Fruit fly (Drosophila melanogaster) whole organism, embryonic: ENCODE results near the gene CG7379.

Experiments used
- Atf-2 ChIP-seq: fragments of 200-800 bp; sonication (Bioruptor generic); optimal IDR thresholded peaks from 2 replicates; lab custom pipeline; 2016; ENCODE audit warnings: missing biosample characterization, missing genetic modification characterization
- Atf6 ChIP-seq: fragments of 200-800 bp; sonication (Bioruptor generic); IDR thresholded peaks from 2 replicates; pipeline ENCODE4 v1.3.6; 2022; ENCODE audit warnings: missing biosample characterization, missing genetic modification characterization
- CG10462 ChIP-seq: fragments of 200-800 bp; sonication (Bioruptor generic); optimal IDR thresholded peaks from 2 replicates; lab custom pipeline; 2016; ENCODE audit warnings: missing biosample characterization, missing genetic modification characterization
- CG13287 ChIP-seq: fragments of 200-800 bp; sonication (Bioruptor generic); IDR thresholded peaks from 2 replicates; pipeline ENCODE4 v1.3.6; 2022; ENCODE audit warnings: missing biosample characterization, missing genetic modification characterization; ENCODE audit not compliant: partially characterized antibody
- CG13424 ChIP-seq: fragments of 200-800 bp; sonication (Bioruptor generic); optimal IDR thresholded peaks from 2 replicates; lab custom pipeline; 2019; ENCODE audit warnings: missing biosample characterization, mild to moderate bottlenecking, missing genetic modification characterization, moderate library complexity
- CG14710 ChIP-seq: fragments of 200-800 bp; sonication (Bioruptor generic); optimal IDR thresholded peaks from 3 replicates; lab custom pipeline; 2019; ENCODE audit warnings: missing biosample characterization, mild to moderate bottlenecking, missing genetic modification characterization, moderate library complexity
- CG15479 ChIP-seq: fragments of 200-800 bp; sonication (Bioruptor generic); optimal IDR thresholded peaks from 3 replicates; lab custom pipeline; 2019; ENCODE audit warnings: missing biosample characterization, mild to moderate bottlenecking, missing genetic modification characterization, moderate library complexity
- CG17361 ChIP-seq: fragments of 200-800 bp; sonication (Bioruptor generic); IDR thresholded peaks from 3 replicates; pipeline ENCODE4 v1.3.6; 2022; ENCODE audit warnings: missing biosample characterization, missing genetic modification characterization
- CG18764 ChIP-seq: fragments of 200-800 bp; sonication (Bioruptor generic); optimal IDR thresholded peaks from 3 replicates; lab custom pipeline; 2016; ENCODE audit warnings: missing biosample characterization, missing genetic modification characterization
- CG2116 ChIP-seq: fragments of 200-800 bp; sonication (Bioruptor generic); optimal IDR thresholded peaks from 3 replicates; lab custom pipeline; 2018; ENCODE audit warnings: missing biosample characterization, mild to moderate bottlenecking, missing genetic modification characterization
- CG30020 ChIP-seq: fragments of 200-800 bp; optimal IDR thresholded peaks from 2 replicates; lab custom pipeline; 2019; ENCODE audit warnings: missing biosample characterization, mild to moderate bottlenecking, missing genetic modification characterization, moderate library complexity
- CG31224 ChIP-seq: fragments of 200-800 bp; sonication (Bioruptor generic); IDR thresholded peaks from 2 replicates; pipeline ENCODE4 v1.3.6; 2022; ENCODE audit warnings: missing biosample characterization, missing genetic modification characterization
- CG31441 ChIP-seq: fragments of 200-800 bp; sonication (Bioruptor generic); IDR thresholded peaks from 2 replicates; pipeline ENCODE4 v1.3.6; 2022; ENCODE audit warnings: missing biosample characterization, missing genetic modification characterization
- CG3407 ChIP-seq: fragments of 200-800 bp; sonication (Bioruptor generic); optimal IDR thresholded peaks from 2 replicates; lab custom pipeline; 2018; ENCODE audit warnings: missing biosample characterization, mild to moderate bottlenecking, missing genetic modification characterization
- CG3995 ChIP-seq: fragments of 200-800 bp; sonication (Bioruptor generic); optimal IDR thresholded peaks from 3 replicates; lab custom pipeline; 2016; ENCODE audit warnings: missing biosample characterization, missing genetic modification characterization
- CG42726 ChIP-seq: fragments of 200-800 bp; sonication (Bioruptor generic); IDR thresholded peaks from 2 replicates; pipeline ENCODE4 v1.3.6; 2022; ENCODE audit warnings: missing biosample characterization, missing genetic modification characterization; ENCODE audit not compliant: partially characterized antibody
- CG5953 ChIP-seq: fragments of 200-800 bp; sonication (Bioruptor generic); IDR thresholded peaks from 2 replicates; pipeline ENCODE4 v1.3.6; 2022; ENCODE audit warnings: missing biosample characterization, missing genetic modification characterization
- CG6254 ChIP-seq: fragments of 200-800 bp; sonication (Bioruptor generic); optimal IDR thresholded peaks from 3 replicates; lab custom pipeline; 2017; ENCODE audit warnings: mild to moderate bottlenecking, missing biosample characterization, missing genetic modification reagents, missing genetic modification characterization
- CG9817 ChIP-seq: fragments of 200-800 bp; sonication (Bioruptor generic); optimal IDR thresholded peaks from 2 replicates; lab custom pipeline; 2018; ENCODE audit warnings: missing biosample characterization, mild to moderate bottlenecking, missing genetic modification characterization, moderate library complexity
- CG9876 ChIP-seq: fragments of 200-800 bp; sonication (Bioruptor generic); optimal IDR thresholded peaks from 2 replicates; lab custom pipeline; 2016; ENCODE audit warnings: missing biosample characterization, missing genetic modification characterization
- Dbx ChIP-seq: fragments of 200-800 bp; sonication (Bioruptor generic); IDR thresholded peaks from 3 replicates; pipeline ENCODE4 v1.3.6; 2022; ENCODE audit warnings: missing biosample characterization, missing genetic modification characterization
- E2f1 ChIP-seq: fragments of 200-800 bp; sonication (Bioruptor generic); IDR thresholded peaks from 2 replicates; pipeline ENCODE4 v1.3.6; 2022; ENCODE audit warnings: missing biosample characterization, missing genetic modification characterization
- E2f2 ChIP-seq: fragments of 200-800 bp; sonication (Bioruptor generic); IDR thresholded peaks from 2 replicates; pipeline ENCODE4 v1.3.6; 2022; ENCODE audit warnings: missing biosample characterization, missing genetic modification characterization
- ERR ChIP-seq: fragments of 200-800 bp; sonication (Bioruptor generic); optimal IDR thresholded peaks from 2 replicates; lab custom pipeline; 2016; ENCODE audit warnings: missing biosample characterization, missing genetic modification characterization
- Ets97D ChIP-seq: fragments of 200-800 bp; sonication (Bioruptor generic); optimal IDR thresholded peaks from 3 replicates; lab custom pipeline; 2016; ENCODE audit warnings: missing biosample characterization, missing genetic modification characterization
- Fer1 ChIP-seq: fragments of 200-800 bp; sonication (Bioruptor generic); optimal IDR thresholded peaks from 2 replicates; lab custom pipeline; 2017; ENCODE audit warnings: missing biosample characterization, mild to moderate bottlenecking, missing genetic modification characterization
- HHEX ChIP-seq: fragments of 200-800 bp; sonication (Bioruptor generic); optimal IDR thresholded peaks from 3 replicates; lab custom pipeline; 2017; ENCODE audit warnings: missing biosample characterization, mild to moderate bottlenecking, missing genetic modification characterization, missing genetic modification reagents
- HmgZ ChIP-seq: fragments of 200-800 bp; sonication (Bioruptor generic); optimal IDR thresholded peaks from 2 replicates; lab custom pipeline; 2018; ENCODE audit warnings: missing biosample characterization, mild to moderate bottlenecking, missing genetic modification characterization
- Lim3 ChIP-seq: fragments of 200-800 bp; sonication (Bioruptor generic); IDR thresholded peaks from 2 replicates; pipeline ENCODE4 v1.3.6; 2022; ENCODE audit warnings: missing biosample characterization, missing genetic modification characterization
- MBD-R2 ChIP-seq: fragments of 200-800 bp; sonication (Bioruptor generic); IDR thresholded peaks from 2 replicates; pipeline ENCODE4 v1.3.6; 2022; ENCODE audit warnings: missing biosample characterization, missing genetic modification characterization
- Med ChIP-seq: fragments of 200-800 bp; sonication (Bioruptor generic); peaks from one replicate; lab custom pipeline; 2016; ENCODE audit warnings: missing biosample characterization, missing genetic modification characterization, mild to moderate bottlenecking, inconsistent platforms, moderate library complexity
- NC2β ChIP-seq: fragments of 200-800 bp; sonication (Bioruptor generic); optimal IDR thresholded peaks from 2 replicates; lab custom pipeline; 2016; ENCODE audit warnings: missing biosample characterization, missing genetic modification characterization
- Neu2 ChIP-seq: fragments of 200-800 bp; sonication (Bioruptor generic); optimal IDR thresholded peaks from 3 replicates; lab custom pipeline; 2016; ENCODE audit warnings: missing biosample characterization, missing genetic modification characterization, borderline replicate concordance
- Nf-YC ChIP-seq: fragments of 200-800 bp; optimal IDR thresholded peaks from 3 replicates; lab custom pipeline; 2019; ENCODE audit warnings: missing biosample characterization, mild to moderate bottlenecking, missing genetic modification characterization, moderate library complexity
- Stat92E ChIP-seq, 3 experiments: fragments of >200 bp in 2 of 3; fragments of 200-800 bp in 1 of 3; sonication (Bioruptor generic) in 1 of 3; optimal IDR thresholded peaks; 2 replicates each; lab custom pipeline; 2017 to 2019; ENCODE audit warnings: missing biosample characterization in 3 of 3, missing genetic modification characterization in 3 of 3, mild to moderate bottlenecking in 1 of 3, moderate library complexity in 1 of 3
- bigmax ChIP-seq: fragments of 200-800 bp; sonication (Bioruptor generic); optimal IDR thresholded peaks from 2 replicates; lab custom pipeline; 2018; ENCODE audit warnings: missing biosample characterization, mild to moderate bottlenecking, missing genetic modification characterization
- chinmo ChIP-seq: fragments of 200-800 bp; sonication (Bioruptor generic); IDR thresholded peaks from 4 replicates; pipeline ENCODE4 v1.3.6; 2022; ENCODE audit warnings: missing biosample characterization, missing genetic modification characterization; ENCODE audit not compliant: partially characterized antibody
- dysf ChIP-seq: fragments of 200-800 bp; sonication (Bioruptor generic); IDR thresholded peaks from 3 replicates; pipeline ENCODE4 v1.3.6; 2022; ENCODE audit warnings: missing biosample characterization, missing genetic modification characterization
- gt ChIP-seq: fragments of 200-800 bp; sonication (Bioruptor generic); IDR thresholded peaks from 2 replicates; pipeline ENCODE4 v1.3.6; 2022; ENCODE audit warnings: missing biosample characterization, missing genetic modification characterization
- knrl ChIP-seq: fragments of 200-800 bp; sonication (Bioruptor generic); IDR thresholded peaks from 3 replicates; pipeline ENCODE4 v1.3.6; 2022; ENCODE audit warnings: missing biosample characterization, missing genetic modification characterization; ENCODE audit not compliant: partially characterized antibody
- lbe ChIP-seq: fragments of 200-800 bp; sonication (Bioruptor generic); optimal IDR thresholded peaks from 2 replicates; lab custom pipeline; 2016; ENCODE audit warnings: missing biosample characterization, mild to moderate bottlenecking, missing genetic modification characterization
- maf-S ChIP-seq: fragments of 200-800 bp; sonication (Bioruptor generic); optimal IDR thresholded peaks from 2 replicates; lab custom pipeline; 2016; ENCODE audit warnings: missing biosample characterization, missing genetic modification characterization
- mirr ChIP-seq: fragments of 200-800 bp; sonication (Bioruptor generic); optimal IDR thresholded peaks from 3 replicates; lab custom pipeline; 2018; ENCODE audit warnings: missing biosample characterization, mild to moderate bottlenecking, missing genetic modification characterization
- nau ChIP-seq: fragments of 200-800 bp; sonication (Bioruptor generic); optimal IDR thresholded peaks from 3 replicates; lab custom pipeline; 2017; ENCODE audit warnings: missing biosample characterization, mild to moderate bottlenecking, missing genetic modification characterization, missing genetic modification reagents
- nmo ChIP-seq: fragments of 200-800 bp; sonication (Bioruptor generic); optimal IDR thresholded peaks from 2 replicates; lab custom pipeline; 2018; ENCODE audit warnings: missing biosample characterization, mild to moderate bottlenecking, missing genetic modification characterization, moderate library complexity
- pho ChIP-seq: fragments of 200-800 bp; sonication (Bioruptor generic); optimal IDR thresholded peaks from 2 replicates; lab custom pipeline; 2016; ENCODE audit warnings: missing biosample characterization, missing genetic modification characterization
- phol ChIP-seq: fragments of 200-800 bp; sonication (Bioruptor generic); optimal IDR thresholded peaks from 3 replicates; lab custom pipeline; 2018; ENCODE audit warnings: missing biosample characterization, mild to moderate bottlenecking, missing genetic modification characterization, moderate library complexity
- sd ChIP-seq: fragments of 200-800 bp; sonication (Bioruptor generic); optimal IDR thresholded peaks from 3 replicates; lab custom pipeline; 2018; ENCODE audit warnings: missing biosample characterization, mild to moderate bottlenecking, missing genetic modification characterization, moderate library complexity
- sisA ChIP-seq: fragments of 200-800 bp; sonication (Bioruptor generic); IDR thresholded peaks from 2 replicates; pipeline ENCODE4 v1.3.6; 2022; ENCODE audit warnings: missing biosample characterization, missing genetic modification characterization
- ssp ChIP-seq: fragments of 200-800 bp; sonication (Bioruptor generic); IDR thresholded peaks from 2 replicates; pipeline ENCODE4 v1.3.6; 2022; ENCODE audit warnings: missing biosample characterization, missing genetic modification characterization
- sug ChIP-seq: fragments of 200-800 bp; optimal IDR thresholded peaks from 2 replicates; lab custom pipeline; 2019; ENCODE audit warnings: missing biosample characterization, mild to moderate bottlenecking, missing genetic modification characterization, moderate library complexity

The CG7379 gene

dm6 chr3R:17809014-17809413 lies 10.9 kb upstream of the CG7379 start, which contains the start of gene Odj (continued):
- no peak for TF ChIP-seq CG3407 (GFP tag; lab: Kevin White, UChicago)
- peak; percentile 94 for TF ChIP-seq MBD-R2 (GFP tag; lab: Robert Waterston, UW)
- TF ChIP-seq ERR (GFP tag; lab: Kevin White, UChicago), result no peak
- TF ChIP-seq CG14710 (tag; lab: Kevin White, UChicago), result peak; percentile 59
- TF ChIP-seq dysf (GFP tag; lab: Robert Waterston, UW), result no peak
- TF ChIP-seq Atf6 (GFP tag; lab: Robert Waterston, UW), result 0 out of 2 replicates have a peak, but pooled peaks have one; percentile 14
- TF ChIP-seq lbe (GFP tag; lab: Kevin White, UChicago), result peak; percentile 63
- no peak for TF ChIP-seq CG10462 (GFP tag; lab: Kevin White, UChicago)
- TF ChIP-seq Stat92E (GFP tag; optimal IDR thresholded peaks at IDR 0.05; lab: Kevin White, UChicago), result no peak
- TF ChIP-seq CG42726 (GFP tag; lab: Robert Waterston, UW), result peak; percentile 88
- no peak for TF ChIP-seq sd (tag; lab: Kevin White, UChicago)
- peak; percentile 94 for TF ChIP-seq knrl (GFP tag; lab: Robert Waterston, UW)
- peak; percentile 1 for TF ChIP-seq CG13424
- peak; percentile 86 for TF ChIP-seq Med
- no peak for TF ChIP-seq Atf-2 (GFP tag; lab: Kevin White, UChicago)
- peak; percentile 32 for TF ChIP-seq phol
- TF ChIP-seq HHEX (GFP tag; lab: Kevin White, UChicago), result no peak
- no peak for TF ChIP-seq CG31441 (GFP tag; lab: Robert Waterston, UW)
- TF ChIP-seq chinmo, result peak; percentile 86
- peak; percentile 26 for TF ChIP-seq HmgZ
- peak; percentile 17 for TF ChIP-seq sug
- TF ChIP-seq nmo (GFP tag; lab: Kevin White, UChicago), result peak; percentile 41
- no peak for TF ChIP-seq Lim3 (GFP tag; lab: Robert Waterston, UW)
- no peak for TF ChIP-seq mirr
- no peak for TF ChIP-seq CG5953 (GFP tag; lab: Robert Waterston, UW)
- no peak for TF ChIP-seq NC2β
- peak; percentile 97 for TF ChIP-seq CG13287 (GFP tag; lab: Robert Waterston, UW)
- TF ChIP-seq Ets97D (GFP tag; lab: Kevin White, UChicago), result peak; percentile 11
- no peak for TF ChIP-seq ssp (GFP tag; lab: Robert Waterston, UW)
- TF ChIP-seq nau (GFP tag; lab: Kevin White, UChicago), result no peak
- TF ChIP-seq maf-S (GFP tag; lab: Kevin White, UChicago), result no peak
- peak; percentile 17 for TF ChIP-seq Nf-YC
- no peak for TF ChIP-seq sisA (GFP tag; lab: Robert Waterston, UW)
- 0 out of 3 replicates have a peak, but pooled peaks have one; percentile 20 for TF ChIP-seq CG17361 (GFP tag; lab: Robert Waterston, UW)
- no peak for TF ChIP-seq Neu2
- TF ChIP-seq CG31224, result no peak
- no peak for TF ChIP-seq CG9876 (GFP tag; lab: Kevin White, UChicago)
- no peak for TF ChIP-seq E2f1 (GFP tag; lab: Robert Waterston, UW)
- no peak for TF ChIP-seq CG15479 (GFP tag; lab: Kevin White, UChicago)
- peak; percentile 81 for TF ChIP-seq CG2116 (GFP tag; lab: Kevin White, UChicago)
- TF ChIP-seq Dbx, result no peak
- TF ChIP-seq CG3995 (GFP tag; lab: Kevin White, UChicago), result peak; percentile 86
- TF ChIP-seq E2f2 (GFP tag; lab: Robert Waterston, UW), result peak; percentile 81
- TF ChIP-seq bigmax (GFP tag; lab: Kevin White, UChicago), result no peak
- no peak for TF ChIP-seq CG9817 (tag; lab: Kevin White, UChicago)
- no peak for TF ChIP-seq CG18764 (GFP tag; lab: Kevin White, UChicago)
- no peak for TF ChIP-seq gt (GFP tag; lab: Robert Waterston, UW)
- TF ChIP-seq CG30020, result peak; percentile 24
- TF ChIP-seq pho (GFP tag; lab: Kevin White, UChicago), result peak; percentile 4
- no peak for TF ChIP-seq CG6254 (GFP tag; lab: Kevin White, UChicago)
- peak; percentile 4 for TF ChIP-seq Fer1 (GFP tag; lab: Kevin White, UChicago)
